Worm (Caenorhabditis elegans) whole organism, L3 larva: ENCODE data around the gene R02E12.5.

Experiments used
- daf-12 ChIP-seq: fragments of 150-350 bp; optimal IDR thresholded peaks from 2 replicates; lab custom pipeline; 2014; ENCODE audit warnings: missing biosample characterization, missing genetic modification reagents, missing genetic modification characterization
- lin-39 ChIP-seq: fragments of 150-350 bp; optimal IDR thresholded peaks from 2 replicates; lab custom pipeline; 2018; ENCODE audit warnings: missing biosample characterization, missing genetic modification reagents, missing genetic modification characterization
- mdl-1 ChIP-seq: fragments of 150-350 bp; optimal IDR thresholded peaks from 2 replicates; lab custom pipeline; 2014; ENCODE audit warnings: missing biosample characterization, missing genetic modification characterization
- nhr-23 ChIP-seq: fragments of 150-350 bp; optimal IDR thresholded peaks from 2 replicates; lab custom pipeline; 2014; ENCODE audit warnings: missing biosample characterization, missing genetic modification reagents, missing genetic modification characterization
- snpc-4 ChIP-seq: fragments of 150-350 bp; optimal IDR thresholded peaks from 2 replicates; lab custom pipeline; 2014; ENCODE audit warnings: missing biosample characterization, missing genetic modification characterization
- unc-62 ChIP-seq: fragments of 150-350 bp; sonication (generic microtip); optimal IDR thresholded peaks from 4 replicates; lab custom pipeline; 2014; ENCODE audit warnings: missing biosample characterization, missing genetic modification reagents, missing genetic modification characterization
- ztf-4 ChIP-seq: fragments of 150-350 bp; optimal IDR thresholded peaks from 2 replicates; lab custom pipeline; 2014; ENCODE audit warnings: missing biosample characterization, missing genetic modification characterization

- TF ChIP-seq mdl-1 (no peak), snpc-4 (tag; lab: Kevin White, UChicago) (no peak), unc-62 (no peak), nhr-23 (tag; lab: Kevin White, UChicago) (no peak), daf-12 (tag; lab: Kevin White, UChicago) (no peak), lin-39 (tag; lab: Kevin White, UChicago) (peak; percentile 8), ztf-4 (no peak)
Measured at ce11 chrX:3976755-3977154, 20.4 kb upstream of the R02E12.5 start.
